Worm (Caenorhabditis elegans) whole organism, young adult: ENCODE measurements around the gene pkc-1.

Experiments used
- F49E8.2 ChIP-seq: sonication (generic microtip); optimal IDR thresholded peaks from 3 replicates; lab custom pipeline; 2017; ENCODE audit warnings: missing genetic modification characterization, mild to moderate bottlenecking, missing compliant biosample characterization, antibody characterized with exemption, moderate library complexity; ENCODE audit not compliant: insufficient read depth
- Y79H2A.3 ChIP-seq: fragments of 200-800 bp; sonication (Bioruptor generic); conservative IDR thresholded peaks from 2 replicates; pipeline ENCODE4 v1.3.6; 2022; ENCODE audit warnings: missing genetic modification reagents, missing genetic modification characterization, missing compliant biosample characterization
- atf-7 ChIP-seq: sonication (generic microtip); optimal IDR thresholded peaks from 2 replicates; lab custom pipeline; 2017; ENCODE audit warnings: mild to moderate bottlenecking, missing genetic modification characterization, missing compliant biosample characterization
- bed-1 ChIP-seq: fragments of 200-800 bp; sonication (Bioruptor generic); IDR thresholded peaks from 2 replicates; pipeline ENCODE4 v1.3.6; 2022; ENCODE audit warnings: missing genetic modification reagents, missing genetic modification characterization, missing compliant biosample characterization
- bed-2 ChIP-seq: fragments of 200-800 bp; sonication (Bioruptor generic); IDR thresholded peaks from 2 replicates; pipeline ENCODE4 v1.3.6; 2022; ENCODE audit warnings: missing genetic modification reagents, missing genetic modification characterization, missing compliant biosample characterization
- ceh-79 ChIP-seq: sonication (generic microtip); optimal IDR thresholded peaks from 2 replicates; lab custom pipeline; 2017; ENCODE audit warnings: mild to moderate bottlenecking, missing genetic modification characterization, missing compliant biosample characterization
- egl-18 ChIP-seq: fragments of 200-800 bp; sonication (Bioruptor generic); IDR thresholded peaks from 2 replicates; pipeline ENCODE4 v1.3.6; 2022; ENCODE audit warnings: missing genetic modification reagents, missing genetic modification characterization, missing compliant biosample characterization
- hmg-20 ChIP-seq: fragments of 200-800 bp; sonication (Bioruptor generic); IDR thresholded peaks from 2 replicates; pipeline ENCODE4 v1.3.6; 2022; ENCODE audit warnings: missing genetic modification reagents, missing genetic modification characterization, missing compliant biosample characterization
- nhr-120 ChIP-seq: fragments of 200-800 bp; sonication (Bioruptor generic); IDR thresholded peaks from 2 replicates; pipeline ENCODE4 v1.3.6; 2022; ENCODE audit warnings: missing genetic modification characterization, missing compliant biosample characterization
- snpc-4 ChIP-seq, 5 experiments: fragments of 150-350 bp in 1 of 5; sonication (generic microtip) in 4 of 5; optimal IDR thresholded peaks; 2 replicates each; lab custom pipeline; 2014 to 2018; ENCODE audit warnings: missing genetic modification characterization in 5 of 5, missing biosample characterization in 3 of 5, antibody characterized with exemption in 2 of 5, mild to moderate bottlenecking in 2 of 5, missing compliant biosample characterization in 2 of 5, missing genotype in 2 of 5, moderate library complexity in 2 of 5, missing genetic modification reagents in 1 of 5

ce11 chrV:12032060-12032459 is at the start of gene pkc-1:
- TF ChIP-seq snpc-4 (GFP tag; optimal IDR thresholded peaks at IDR 0.05; lab: Kevin White, UChicago), result no peak
- TF ChIP-seq snpc-4 (tag; optimal IDR thresholded peaks at IDR 0.05; lab: Kevin White, UChicago), result no peak
- no peak for TF ChIP-seq bed-2 (GFP tag; lab: Robert Waterston, UW)
- no peak for TF ChIP-seq F49E8.2
- no peak for TF ChIP-seq ceh-79 (tag; lab: Kevin White, UChicago)
- no peak for TF ChIP-seq hmg-20 (GFP tag; lab: Robert Waterston, UW)
- TF ChIP-seq egl-18 (GFP tag; lab: Robert Waterston, UW), result no peak
- TF ChIP-seq bed-1 (GFP tag; lab: Robert Waterston, UW), result no peak
- no peak for TF ChIP-seq atf-7 (tag; lab: Kevin White, UChicago)
- TF ChIP-seq Y79H2A.3 (GFP tag; lab: Robert Waterston, UW), result no peak
- no peak for TF ChIP-seq nhr-120 (GFP tag; lab: Robert Waterston, UW)
